Fruit fly (Drosophila melanogaster) whole organism, embryonic: Measurements from ENCODE around the gene CG32388.

Experiments used
- Adf1 ChIP-seq: fragments of 200-800 bp; sonication (Bioruptor generic); IDR thresholded peaks from 2 replicates; pipeline ENCODE4 v1.3.6; 2022; ENCODE audit warnings: missing biosample characterization, missing genetic modification characterization
- Atf6 ChIP-seq: fragments of 200-800 bp; sonication (Bioruptor generic); IDR thresholded peaks from 2 replicates; pipeline ENCODE4 v1.3.6; 2022; ENCODE audit warnings: missing biosample characterization, missing genetic modification characterization
- BtbVII ChIP-seq: fragments of 200-800 bp; sonication (Bioruptor generic); optimal IDR thresholded peaks from 3 replicates; lab custom pipeline; 2017; ENCODE audit warnings: missing biosample characterization, mild to moderate bottlenecking, missing genetic modification characterization
- CG10274 ChIP-seq: fragments of 200-800 bp; sonication (Bioruptor generic); optimal IDR thresholded peaks from 3 replicates; lab custom pipeline; 2017; ENCODE audit warnings: missing biosample characterization, mild to moderate bottlenecking, missing genetic modification characterization
- CG10654 ChIP-seq: fragments of 200-800 bp; sonication (Bioruptor generic); optimal IDR thresholded peaks from 2 replicates; lab custom pipeline; 2016; ENCODE audit warnings: missing biosample characterization, missing genetic modification characterization
- CG10959 ChIP-seq: fragments of 200-800 bp; sonication (Bioruptor generic); IDR thresholded peaks from 2 replicates; pipeline ENCODE4 v1.3.6; 2022; ENCODE audit warnings: missing biosample characterization, missing genetic modification characterization
- CG12744 ChIP-seq: fragments of 200-800 bp; sonication (Bioruptor generic); optimal IDR thresholded peaks from 2 replicates; lab custom pipeline; 2016; ENCODE audit warnings: missing biosample characterization, missing genetic modification characterization
- CG12942 ChIP-seq: fragments of 200-800 bp; sonication (Bioruptor generic); optimal IDR thresholded peaks from 3 replicates; lab custom pipeline; 2016; ENCODE audit warnings: missing biosample characterization, missing genetic modification characterization
- CG13296 ChIP-seq: fragments of 200-800 bp; sonication (Bioruptor generic); optimal IDR thresholded peaks from 3 replicates; lab custom pipeline; 2018; ENCODE audit warnings: missing biosample characterization, mild to moderate bottlenecking, missing genetic modification characterization
- CG13624 ChIP-seq: fragments of 200-800 bp; sonication (Bioruptor generic); optimal IDR thresholded peaks from 2 replicates; lab custom pipeline; 2016; ENCODE audit warnings: missing biosample characterization, missing genetic modification characterization
- CG17568 ChIP-seq: fragments of 200-800 bp; sonication (Bioruptor generic); optimal IDR thresholded peaks from 2 replicates; lab custom pipeline; 2018; ENCODE audit warnings: missing biosample characterization, mild to moderate bottlenecking, missing genetic modification characterization, moderate library complexity
- CG1832 ChIP-seq: fragments of 200-800 bp; sonication (Bioruptor generic); optimal IDR thresholded peaks from 2 replicates; lab custom pipeline; 2017; ENCODE audit warnings: missing biosample characterization, mild to moderate bottlenecking, missing genetic modification characterization, inconsistent platforms
- CG18599 ChIP-seq: fragments of 200-800 bp; sonication (Bioruptor generic); optimal IDR thresholded peaks from 3 replicates; lab custom pipeline; 2017; ENCODE audit warnings: missing biosample characterization, missing genetic modification characterization, mild to moderate bottlenecking, moderate library complexity, missing genetic modification reagents
- CG4328 ChIP-seq: fragments of 200-800 bp; sonication (Bioruptor generic); optimal IDR thresholded peaks from 3 replicates; lab custom pipeline; 2017; ENCODE audit warnings: missing biosample characterization, missing genetic modification reagents, missing genetic modification characterization
- CG4707 ChIP-seq: fragments of 200-800 bp; sonication (Bioruptor generic); optimal IDR thresholded peaks from 2 replicates; lab custom pipeline; 2018; ENCODE audit warnings: missing biosample characterization, mild to moderate bottlenecking, missing genetic modification characterization, moderate library complexity
- CG6791 ChIP-seq: fragments of 200-800 bp; sonication (Bioruptor generic); IDR thresholded peaks from 3 replicates; pipeline ENCODE4 v1.3.6; 2022; ENCODE audit warnings: missing biosample characterization, missing genetic modification characterization; ENCODE audit not compliant: partially characterized antibody
- CG7786 ChIP-seq: fragments of 200-800 bp; sonication (Bioruptor generic); optimal IDR thresholded peaks from 2 replicates; lab custom pipeline; 2016; ENCODE audit warnings: missing biosample characterization, missing genetic modification characterization
- Camta ChIP-seq: fragments of 200-800 bp; sonication (Bioruptor generic); optimal IDR thresholded peaks from 2 replicates; lab custom pipeline; 2016; ENCODE audit warnings: missing biosample characterization, missing genetic modification characterization
- CrebB ChIP-seq: fragments of 200-800 bp; sonication (Bioruptor generic); optimal IDR thresholded peaks from 3 replicates; lab custom pipeline; 2018; ENCODE audit warnings: missing biosample characterization, mild to moderate bottlenecking, missing genetic modification characterization
- Dek ChIP-seq: fragments of 200-800 bp; sonication (Bioruptor generic); optimal IDR thresholded peaks from 3 replicates; lab custom pipeline; 2019; ENCODE audit warnings: missing biosample characterization, mild to moderate bottlenecking, missing genetic modification characterization, moderate library complexity
- Dll ChIP-seq: fragments of 200-800 bp; sonication (Bioruptor generic); IDR thresholded peaks from 4 replicates; pipeline ENCODE4 v1.3.6; 2022; ENCODE audit warnings: missing biosample characterization, missing genetic modification characterization; ENCODE audit not compliant: partially characterized antibody
- Drgx ChIP-seq: fragments of 200-800 bp; sonication (Bioruptor generic); IDR thresholded peaks from 2 replicates; pipeline ENCODE4 v1.3.6; 2022; ENCODE audit warnings: missing biosample characterization, missing genetic modification characterization
- Fer3 ChIP-seq: fragments of 200-800 bp; sonication (Bioruptor generic); optimal IDR thresholded peaks from 2 replicates; lab custom pipeline; 2018; ENCODE audit warnings: missing biosample characterization, mild to moderate bottlenecking, missing genetic modification characterization, moderate library complexity
- HLH4C ChIP-seq: fragments of 200-800 bp; sonication (Bioruptor generic); IDR thresholded peaks from 3 replicates; pipeline ENCODE4 v1.3.6; 2022; ENCODE audit warnings: missing biosample characterization, missing genetic modification characterization; ENCODE audit not compliant: partially characterized antibody
- HLHmδ ChIP-seq: fragments of 200-800 bp; sonication (Bioruptor generic); optimal IDR thresholded peaks from 2 replicates; lab custom pipeline; 2018; ENCODE audit warnings: missing biosample characterization, mild to moderate bottlenecking, missing genetic modification characterization, moderate library complexity
- Hr78 ChIP-seq, 2 experiments: fragments of 200-800 bp in 1 of 2; fragments of >200 bp in 1 of 2; sonication (Bioruptor generic) in 1 of 2; optimal IDR thresholded peaks; 2 replicates each; lab custom pipeline; 2017 to 2019; ENCODE audit warnings: missing biosample characterization in 2 of 2, missing genetic modification characterization in 2 of 2, mild to moderate bottlenecking in 1 of 2, moderate library complexity in 1 of 2
- Meics ChIP-seq: fragments of 200-800 bp; sonication (Bioruptor generic); optimal IDR thresholded peaks from 2 replicates; lab custom pipeline; 2017; ENCODE audit warnings: missing biosample characterization, mild to moderate bottlenecking, missing genetic modification characterization
- Mes4 ChIP-seq: fragments of 200-800 bp; sonication (Bioruptor generic); optimal IDR thresholded peaks from 2 replicates; lab custom pipeline; 2016; ENCODE audit warnings: missing biosample characterization, missing genetic modification characterization
- Nf-YB ChIP-seq: fragments of 200-800 bp; sonication (Bioruptor generic); optimal IDR thresholded peaks from 3 replicates; lab custom pipeline; 2019; ENCODE audit warnings: missing biosample characterization, mild to moderate bottlenecking, missing genetic modification characterization, moderate library complexity
- Pdp1 ChIP-seq, 2 experiments: fragments of 200-800 bp; sonication (Bioruptor generic); optimal IDR thresholded peaks; 3 replicates each; lab custom pipeline; 2016; ENCODE audit warnings: missing biosample characterization in 2 of 2, missing genetic modification characterization in 2 of 2, mild to moderate bottlenecking in 1 of 2, moderate library complexity in 1 of 2
- Sry-δ ChIP-seq: fragments of 200-800 bp; sonication (Bioruptor generic); optimal IDR thresholded peaks from 2 replicates; lab custom pipeline; 2016; ENCODE audit warnings: missing biosample characterization, missing genetic modification characterization
- ab ChIP-seq: fragments of 200-800 bp; sonication (Bioruptor generic); optimal IDR thresholded peaks from 2 replicates; lab custom pipeline; 2016; ENCODE audit warnings: missing biosample characterization, missing genetic modification characterization
- br ChIP-seq: fragments of >200 bp; optimal IDR thresholded peaks from 2 replicates; lab custom pipeline; 2017
- chif ChIP-seq, 2 experiments: fragments of 200-800 bp; sonication (Bioruptor generic); optimal IDR thresholded peaks; 3 replicates each; lab custom pipeline; 2016; ENCODE audit warnings: missing biosample characterization in 2 of 2, missing genetic modification characterization in 2 of 2
- chinmo ChIP-seq: fragments of 200-800 bp; sonication (Bioruptor generic); IDR thresholded peaks from 4 replicates; pipeline ENCODE4 v1.3.6; 2022; ENCODE audit warnings: missing biosample characterization, missing genetic modification characterization; ENCODE audit not compliant: partially characterized antibody
- danr ChIP-seq: fragments of 200-800 bp; sonication (Bioruptor generic); IDR thresholded peaks from 2 replicates; pipeline ENCODE4 v1.3.6; 2022; ENCODE audit warnings: missing biosample characterization, missing genetic modification characterization
- dpn ChIP-seq, 2 experiments: fragments of 200-800 bp; sonication (Bioruptor generic); optimal IDR thresholded peaks; 3 replicates each; lab custom pipeline; 2016; ENCODE audit warnings: missing biosample characterization in 2 of 2, missing genetic modification characterization in 2 of 2
- fd64A ChIP-seq: fragments of 200-800 bp; sonication (Bioruptor generic); optimal IDR thresholded peaks from 3 replicates; lab custom pipeline; 2018; ENCODE audit warnings: missing biosample characterization, mild to moderate bottlenecking, missing genetic modification characterization
- grn ChIP-seq: fragments of 200-800 bp; sonication (Bioruptor generic); optimal IDR thresholded peaks from 3 replicates; lab custom pipeline; 2017; ENCODE audit warnings: missing biosample characterization, missing genetic modification characterization
- kah ChIP-seq: fragments of 200-800 bp; sonication (Bioruptor generic); optimal IDR thresholded peaks from 2 replicates; lab custom pipeline; 2018; ENCODE audit warnings: missing biosample characterization, mild to moderate bottlenecking, missing genetic modification characterization
- ken ChIP-seq: fragments of 200-800 bp; sonication (Bioruptor generic); IDR thresholded peaks from 3 replicates; pipeline ENCODE4 v1.3.6; 2022; ENCODE audit warnings: missing biosample characterization, missing genetic modification characterization
- luna ChIP-seq: fragments of 200-800 bp; sonication (Bioruptor generic); optimal IDR thresholded peaks from 2 replicates; lab custom pipeline; 2016; ENCODE audit warnings: missing biosample characterization, missing genetic modification characterization
- oc ChIP-seq: fragments of 200-800 bp; sonication (Bioruptor generic); optimal IDR thresholded peaks from 2 replicates; lab custom pipeline; 2018; ENCODE audit warnings: missing biosample characterization, mild to moderate bottlenecking, missing genetic modification characterization, moderate library complexity
- p53 ChIP-seq: fragments of 200-800 bp; sonication (Bioruptor generic); optimal IDR thresholded peaks from 2 replicates; lab custom pipeline; 2016; ENCODE audit warnings: missing biosample characterization, missing genetic modification characterization
- sisA ChIP-seq: fragments of 200-800 bp; sonication (Bioruptor generic); IDR thresholded peaks from 2 replicates; pipeline ENCODE4 v1.3.6; 2022; ENCODE audit warnings: missing biosample characterization, missing genetic modification characterization
- usp ChIP-seq: fragments of >200 bp; optimal IDR thresholded peaks from 2 replicates; lab custom pipeline; 2017; ENCODE audit warnings: missing biosample characterization, missing genetic modification characterization
- vvl ChIP-seq: fragments of 200-800 bp; sonication (Bioruptor generic); IDR thresholded peaks from 2 replicates; pipeline ENCODE4 v1.3.6; 2022; ENCODE audit warnings: missing biosample characterization, missing genetic modification characterization
- zen2 ChIP-seq: fragments of 200-800 bp; sonication (Bioruptor generic); IDR thresholded peaks from 3 replicates; pipeline ENCODE4 v1.3.6; 2022; ENCODE audit warnings: missing biosample characterization, missing genetic modification characterization; ENCODE audit not compliant: partially characterized antibody
- zf30C ChIP-seq: fragments of 200-800 bp; sonication (Bioruptor generic); optimal IDR thresholded peaks from 3 replicates; lab custom pipeline; 2018; ENCODE audit warnings: missing biosample characterization, mild to moderate bottlenecking, missing genetic modification characterization

CG32388 gene

dm6 chr3L:6964488-6965152, 19.8 kb downstream of the CG32388 start, which contains the start of gene sgl (continued):
- TF ChIP-seq CG10274 (GFP tag; lab: Kevin White, UChicago) (no peak), CG7786 (peak; percentile 18), CG17568 (GFP tag; lab: Kevin White, UChicago) (peak; percentile 42), CG13296 (GFP tag; lab: Kevin White, UChicago) (no peak), CG10959 (GFP tag; lab: Robert Waterston, UW) (no peak), fd64A (no peak), CG6791 (GFP tag; lab: Robert Waterston, UW) (peak; percentile 68; the same call in 1 of the 3 replicates), CG4707 (peak; percentile 3), br (lab: Kevin White, UChicago) (no peak), chinmo (GFP tag; lab: Robert Waterston, UW) (peak; percentile 93; the same call in 3 of the 4 replicates), chif (GFP tag; optimal IDR thresholded peaks at IDR 0.05; lab: Kevin White, UChicago) (no peak), CG12744 (GFP tag; lab: Kevin White, UChicago) (peak; percentile 0), usp (GFP tag; lab: Kevin White, UChicago) (no peak), BtbVII (GFP tag; lab: Kevin White, UChicago) (peak; percentile 66), oc (tag; lab: Kevin White, UChicago) (peak; percentile 25), Hr78 (GFP tag; optimal IDR thresholded peaks at IDR 0.05; lab: Kevin White, UChicago) (no peak), Adf1 (GFP tag; lab: Robert Waterston, UW) (peak; percentile 60; the same call in 1 of the 2 replicates), p53 (no peak), Nf-YB (GFP tag; lab: Kevin White, UChicago) (peak; percentile 99), ken (GFP tag; lab: Robert Waterston, UW) (peak; percentile 59; the same call in 1 of the 3 replicates), CG10654 (GFP tag; lab: Kevin White, UChicago) (no peak), CrebB (tag; lab: Kevin White, UChicago) (peak; percentile 22), danr (GFP tag; lab: Robert Waterston, UW) (no peak), Sry-δ (GFP tag; lab: Kevin White, UChicago) (peak; percentile 13), ab (GFP tag; lab: Kevin White, UChicago) (no peak), CG12942 (GFP tag; lab: Kevin White, UChicago) (no peak), Mes4 (GFP tag; lab: Kevin White, UChicago) (no peak), Atf6 (GFP tag; lab: Robert Waterston, UW) (peak; percentile 42; the same call in 1 of the 2 replicates), HLHmδ (GFP tag; lab: Kevin White, UChicago) (peak; percentile 76), Camta (GFP tag; lab: Kevin White, UChicago) (peak; percentile 56), zf30C (GFP tag; lab: Kevin White, UChicago) (no peak), zen2 (no peak), sisA (no peak), dpn (GFP tag; optimal IDR thresholded peaks at IDR 0.05; lab: Kevin White, UChicago) (peak in 1 of 2 experiments; percentile 42), CG18599 (no peak), Dek (tag; lab: Kevin White, UChicago) (peak; percentile 41), Drgx (peak; percentile 72), luna (GFP tag; lab: Kevin White, UChicago) (peak; percentile 19), vvl (peak; percentile 66), Meics (GFP tag; lab: Kevin White, UChicago) (peak; percentile 2), grn (GFP tag; lab: Kevin White, UChicago) (no peak), Fer3 (tag; lab: Kevin White, UChicago) (peak; percentile 27), Dll (GFP tag; lab: Robert Waterston, UW) (peak; percentile 60; the same call in 2 of the 4 replicates), CG13624 (GFP tag; lab: Kevin White, UChicago) (peak; percentile 17), Pdp1 (GFP tag; optimal IDR thresholded peaks at IDR 0.05; lab: Kevin White, UChicago) (peak; percentile 4 to 45), CG4328 (GFP tag; lab: Kevin White, UChicago) (no peak), HLH4C (GFP tag; lab: Robert Waterston, UW) (peak; percentile 49; the same call in 1 of the 3 replicates), CG1832 (GFP tag; lab: Kevin White, UChicago) (no peak), kah (GFP tag; lab: Kevin White, UChicago) (no peak)
